Fruit fly (Drosophila melanogaster): ENCODE data around the gene PIG-P.

PIG-P gene

DNA sequence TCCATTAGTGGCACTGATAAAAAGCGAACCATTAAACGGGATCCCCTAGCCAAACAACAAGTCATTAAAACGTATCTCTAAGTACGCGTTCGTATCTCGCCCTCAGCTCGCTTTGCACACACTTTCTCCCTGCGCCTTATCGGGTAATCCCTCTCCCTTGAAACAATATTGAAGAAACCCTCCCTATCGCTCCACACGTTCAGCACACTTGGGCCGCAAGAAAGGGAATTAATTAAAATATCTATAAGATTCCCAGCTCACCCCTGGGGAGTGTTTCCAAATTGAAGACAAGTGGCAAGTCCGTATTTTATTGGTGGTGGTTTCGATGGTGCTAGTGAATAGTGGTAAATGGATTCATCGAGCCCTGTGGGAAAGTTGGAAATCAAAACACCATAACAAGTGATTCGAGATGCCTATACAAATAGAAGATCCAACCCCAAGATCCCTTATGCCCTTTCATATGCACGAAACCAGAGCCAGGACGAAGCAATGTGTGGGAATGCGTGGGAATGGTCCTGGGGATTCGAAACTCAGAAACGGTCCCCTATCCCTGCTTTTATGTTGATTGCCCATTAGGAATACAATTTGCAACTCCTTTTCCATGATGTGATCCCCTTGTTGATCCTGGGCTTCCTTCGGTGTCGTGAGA is 48.1 kb downstream of the PIG-P start:
- no peak for TF ChIP-seq jim (GFP tag; optimal IDR thresholded peaks at IDR 0.05)
- TF ChIP-seq Sp1 (GFP tag; optimal IDR thresholded peaks at IDR 0.05) = no peak
- TF ChIP-seq CrebA (GFP tag; optimal IDR thresholded peaks at IDR 0.05; ENCODE audit: borderline replicate concordance) = no peak
- no peak for TF ChIP-seq fru (GFP tag; optimal IDR thresholded peaks at IDR 0.05)
- TF ChIP-seq dsf (GFP tag; optimal IDR thresholded peaks at IDR 0.05; ENCODE audit: borderline replicate concordance) = no peak
- TF ChIP-seq rgr (GFP tag; optimal IDR thresholded peaks at IDR 0.05) = no peak
- no peak for TF ChIP-seq Myc (optimal IDR thresholded peaks at IDR 0.05)
- no peak for TF ChIP-seq Abd-B (GFP tag; optimal IDR thresholded peaks at IDR 0.05)
- TF ChIP-seq dl (GFP tag; optimal IDR thresholded peaks at IDR 0.05; ENCODE audit: insufficient read depth in 1 of 2, partially characterized antibody in 2 of 2) = no peak

dm6 chr3R:26008892-26009539 is 49.0 kb downstream of the PIG-P start:
- TF ChIP-seq Jra (GFP tag; optimal IDR thresholded peaks at IDR 0.05) (peak; percentile 86), brk (GFP tag; optimal IDR thresholded peaks at IDR 0.05) (peak; percentile 93), lola (GFP tag; optimal IDR thresholded peaks at IDR 0.05) (no peak), Hnf4 (GFP tag; optimal IDR thresholded peaks at IDR 0.05) (peak; percentile 95), sage (GFP tag; optimal IDR thresholded peaks at IDR 0.05) (peak; percentile 93), dl (GFP tag; optimal IDR thresholded peaks at IDR 0.05; ENCODE audit: insufficient read depth in 1 of 2, partially characterized antibody in 2 of 2) (no peak), N (GFP tag; optimal IDR thresholded peaks at IDR 0.05) (no peak), dsf (GFP tag; optimal IDR thresholded peaks at IDR 0.05; ENCODE audit: borderline replicate concordance) (peak; percentile 72), Sp1 (GFP tag; optimal IDR thresholded peaks at IDR 0.05) (peak; percentile 97), GATAd (GFP tag; optimal IDR thresholded peaks at IDR 0.05) (no peak), h (GFP tag; optimal IDR thresholded peaks at IDR 0.05) (peak; percentile 98), Hr78 (GFP tag; optimal IDR thresholded peaks at IDR 0.05) (no peak), woc (GFP tag; optimal IDR thresholded peaks at IDR 0.05) (peak; percentile 98), CrebA (GFP tag; optimal IDR thresholded peaks at IDR 0.05; ENCODE audit: borderline replicate concordance) (peak; percentile 39), Abd-B (GFP tag; optimal IDR thresholded peaks at IDR 0.05) (no peak), foxo (GFP tag; optimal IDR thresholded peaks at IDR 0.05) (peak; percentile 88 to 97), Dfd (GFP tag; optimal IDR thresholded peaks at IDR 0.05) (no peak), Dif (GFP tag; optimal IDR thresholded peaks at IDR 0.05; ENCODE audit: partially characterized antibody) (peak; percentile 68), CG9705 (GFP tag; optimal IDR thresholded peaks at IDR 0.05) (peak; percentile 90), rgr (GFP tag; optimal IDR thresholded peaks at IDR 0.05) (peak; percentile 97), Rel (GFP tag; optimal IDR thresholded peaks at IDR 0.05) (peak; percentile 96), Rel (tag; optimal IDR thresholded peaks at IDR 0.05) (peak; percentile 68), Hr83 (GFP tag; optimal IDR thresholded peaks at IDR 0.05; ENCODE audit: poor library complexity, severe bottlenecking) (peak; percentile 30), Mio (GFP tag; optimal IDR thresholded peaks at IDR 0.05) (peak; percentile 36), OdsH (GFP tag; optimal IDR thresholded peaks at IDR 0.05) (peak; percentile 98), usp (GFP tag; optimal IDR thresholded peaks at IDR 0.05) (no peak), sv (GFP tag; optimal IDR thresholded peaks at IDR 0.05) (peak; percentile 80), br (GFP tag; optimal IDR thresholded peaks at IDR 0.05) (peak; percentile 97), HLH106 (tag; optimal IDR thresholded peaks at IDR 0.05) (peak; percentile 97), ey (GFP tag; optimal IDR thresholded peaks at IDR 0.05) (peak; percentile 98), dmrt93B (GFP tag; optimal IDR thresholded peaks at IDR 0.05) (peak; percentile 95), Vsx2 (GFP tag; optimal IDR thresholded peaks at IDR 0.05; ENCODE audit: partially characterized antibody) (no peak), tai (GFP tag; optimal IDR thresholded peaks at IDR 0.05) (peak; percentile 88), Myc (optimal IDR thresholded peaks at IDR 0.05) (no peak), fru (GFP tag; optimal IDR thresholded peaks at IDR 0.05) (peak; percentile 98), psq (GFP tag; optimal IDR thresholded peaks at IDR 0.05) (peak; percentile 94), CG32264 (GFP tag; optimal IDR thresholded peaks at IDR 0.05) (peak; percentile 96), pan (optimal IDR thresholded peaks at IDR 0.05) (no peak), jim (GFP tag; optimal IDR thresholded peaks at IDR 0.05) (no peak)

Data from whole organism, wandering third instar larva.